Worm (Caenorhabditis elegans) whole organism, L2 larva: ENCODE data around the gene F21D12.3.

Experiments used
- C34F6.9 ChIP-seq: fragments of 150-350 bp; optimal IDR thresholded peaks from 2 replicates; lab custom pipeline; 2014; ENCODE audit warnings: missing biosample characterization, missing genetic modification characterization
- F13H6.1 ChIP-seq: sonication (generic microtip); optimal IDR thresholded peaks from 2 replicates; lab custom pipeline; 2016; ENCODE audit warnings: missing genetic modification characterization, missing compliant biosample characterization
- R02D3.7 ChIP-seq: fragments of 150-350 bp; optimal IDR thresholded peaks from 2 replicates; lab custom pipeline; 2014; ENCODE audit warnings: missing biosample characterization, missing genetic modification characterization
- Y55F3AM.14 ChIP-seq: fragments of 200-800 bp; sonication (Bioruptor generic); optimal IDR thresholded peaks from 2 replicates; lab custom pipeline; 2018; ENCODE audit warnings: mild to moderate bottlenecking, missing genetic modification characterization, missing compliant biosample characterization
- ZK546.5 ChIP-seq: sonication (generic microtip); optimal IDR thresholded peaks from 2 replicates; lab custom pipeline; 2017; ENCODE audit warnings: missing biosample characterization, missing genetic modification characterization
- alr-1 ChIP-seq: fragments of 150-350 bp; optimal IDR thresholded peaks from 2 replicates; lab custom pipeline; 2014; ENCODE audit warnings: missing biosample characterization, missing genetic modification characterization
- aly-2 ChIP-seq: fragments of 150-350 bp; optimal IDR thresholded peaks from 2 replicates; lab custom pipeline; 2014; ENCODE audit warnings: missing biosample characterization, missing genetic modification characterization
- ama-1 ChIP-seq: fragments of 150-350 bp; optimal IDR thresholded peaks from 2 replicates; lab custom pipeline; 2018; ENCODE audit warnings: inconsistent platforms
- blmp-1 ChIP-seq: sonication (generic microtip); optimal IDR thresholded peaks from 2 replicates; lab custom pipeline; 2017; ENCODE audit warnings: missing genetic modification characterization, mild to moderate bottlenecking, missing compliant biosample characterization, antibody characterized with exemption, moderate library complexity; ENCODE audit not compliant: insufficient read depth
- ceh-16 ChIP-seq: fragments of 150-350 bp; optimal IDR thresholded peaks from 2 replicates; lab custom pipeline; 2014; ENCODE audit warnings: missing biosample characterization, missing genetic modification characterization
- ceh-82 ChIP-seq: fragments of 150-350 bp; optimal IDR thresholded peaks from 2 replicates; lab custom pipeline; 2014; ENCODE audit warnings: missing biosample characterization, missing genetic modification characterization
- crh-2 ChIP-seq: sonication (generic microtip); optimal IDR thresholded peaks from 2 replicates; lab custom pipeline; 2017; ENCODE audit warnings: missing biosample characterization, missing genetic modification characterization
- dmd-4 ChIP-seq: sonication (generic microtip); optimal IDR thresholded peaks from 2 replicates; lab custom pipeline; 2017; ENCODE audit warnings: missing biosample characterization, missing genetic modification characterization
- egl-27 ChIP-seq: sonication (generic microtip); optimal IDR thresholded peaks from 3 replicates; lab custom pipeline; 2017; ENCODE audit warnings: missing biosample characterization, missing genetic modification reagents, missing genetic modification characterization
- elt-1 ChIP-seq: fragments of 150-350 bp; optimal IDR thresholded peaks from 2 replicates; lab custom pipeline; 2014; ENCODE audit warnings: missing biosample characterization, missing genetic modification characterization
- elt-3 ChIP-seq: sonication (generic microtip); optimal IDR thresholded peaks from 2 replicates; lab custom pipeline; 2017; ENCODE audit warnings: missing biosample characterization, missing genetic modification characterization
- fos-1 ChIP-seq: fragments of 150-350 bp; optimal IDR thresholded peaks from 2 replicates; lab custom pipeline; 2014; ENCODE audit warnings: missing biosample characterization, missing genetic modification characterization
- gmeb-1 ChIP-seq: fragments of 150-350 bp; optimal IDR thresholded peaks from 2 replicates; lab custom pipeline; 2014; ENCODE audit warnings: missing biosample characterization, missing genetic modification characterization
- lin-11 ChIP-seq: fragments of 150-350 bp; sonication (generic microtip); optimal IDR thresholded peaks from 2 replicates; lab custom pipeline; 2014; ENCODE audit warnings: missing biosample characterization, missing genetic modification characterization, inconsistent platforms, mixed read lengths
- lin-13 ChIP-seq: fragments of 150-350 bp; optimal IDR thresholded peaks from 2 replicates; lab custom pipeline; 2014; ENCODE audit warnings: missing biosample characterization, missing genetic modification reagents, missing genetic modification characterization
- lin-39 ChIP-seq: fragments of 150-350 bp; optimal IDR thresholded peaks from 2 replicates; lab custom pipeline; 2014; ENCODE audit warnings: missing biosample characterization, missing genetic modification reagents, missing genetic modification characterization
- lsy-2 ChIP-seq, 2 experiments: fragments of 150-350 bp in 1 of 2; sonication (generic microtip) in 1 of 2; optimal IDR thresholded peaks; 2 replicates each; lab custom pipeline; 2014 to 2017; ENCODE audit warnings: missing biosample characterization in 2 of 2, missing genetic modification characterization in 2 of 2
- mab-5 ChIP-seq: fragments of 150-350 bp; optimal IDR thresholded peaks from 2 replicates; lab custom pipeline; 2014; ENCODE audit warnings: missing biosample characterization, missing genetic modification characterization
- mbf-1 ChIP-seq: sonication (generic microtip); optimal IDR thresholded peaks from 2 replicates; lab custom pipeline; 2017; ENCODE audit warnings: missing biosample characterization, missing genetic modification characterization
- mdl-1 ChIP-seq, 2 experiments: fragments of 150-350 bp in 1 of 2; sonication (generic microtip) in 1 of 2; optimal IDR thresholded peaks; 2 replicates each; lab custom pipeline; 2017; ENCODE audit warnings: missing biosample characterization in 2 of 2, missing genetic modification characterization in 2 of 2
- nhr-11 ChIP-seq: fragments of 150-350 bp; optimal IDR thresholded peaks from 2 replicates; lab custom pipeline; 2014; ENCODE audit warnings: missing biosample characterization, missing genetic modification characterization
- nhr-12 ChIP-seq: fragments of 150-350 bp; optimal IDR thresholded peaks from 2 replicates; lab custom pipeline; 2014; ENCODE audit warnings: missing biosample characterization, missing genetic modification characterization
- nhr-129 ChIP-seq: fragments of 150-350 bp; optimal IDR thresholded peaks from 2 replicates; lab custom pipeline; 2014; ENCODE audit warnings: missing biosample characterization, missing genetic modification characterization
- nhr-23 ChIP-seq: fragments of 150-350 bp; optimal IDR thresholded peaks from 2 replicates; lab custom pipeline; 2014; ENCODE audit warnings: missing biosample characterization, missing genetic modification reagents, missing genetic modification characterization
- nhr-237 ChIP-seq: fragments of 150-350 bp; optimal IDR thresholded peaks from 2 replicates; lab custom pipeline; 2014; ENCODE audit warnings: missing biosample characterization, missing genetic modification characterization
- nhr-25 ChIP-seq: fragments of 150-350 bp; sonication (generic microtip); optimal IDR thresholded peaks from 3 replicates; lab custom pipeline; 2014; ENCODE audit warnings: missing biosample characterization, missing genetic modification characterization
- nhr-6 ChIP-seq: fragments of 150-350 bp; optimal IDR thresholded peaks from 2 replicates; lab custom pipeline; 2014; ENCODE audit warnings: missing biosample characterization, missing genetic modification characterization
- nhr-77 ChIP-seq: fragments of 150-350 bp; optimal IDR thresholded peaks from 2 replicates; lab custom pipeline; 2014; ENCODE audit warnings: missing biosample characterization, missing genetic modification characterization
- peb-1 ChIP-seq: fragments of 150-350 bp; optimal IDR thresholded peaks from 2 replicates; lab custom pipeline; 2014; ENCODE audit warnings: missing biosample characterization, missing genetic modification characterization
- sem-4 ChIP-seq: fragments of 150-350 bp; optimal IDR thresholded peaks from 2 replicates; lab custom pipeline; 2014; ENCODE audit warnings: missing biosample characterization, missing genetic modification reagents, missing genetic modification characterization
- skn-1 ChIP-seq: sonication (generic microtip); optimal IDR thresholded peaks from 2 replicates; lab custom pipeline; 2017; ENCODE audit warnings: missing biosample characterization, missing genetic modification characterization
- sma-3 ChIP-seq: sonication (generic microtip); optimal IDR thresholded peaks from 2 replicates; lab custom pipeline; 2016; ENCODE audit warnings: missing genetic modification reagents, missing genetic modification characterization, missing compliant biosample characterization
- sma-9 ChIP-seq, 2 experiments: fragments of 150-350 bp in 1 of 2; sonication (generic microtip) in 1 of 2; optimal IDR thresholded peaks; 2 replicates each; lab custom pipeline; 2014 to 2016; ENCODE audit warnings: missing genetic modification characterization in 2 of 2, mild to moderate bottlenecking in 1 of 2, missing biosample characterization in 1 of 2, missing compliant biosample characterization in 1 of 2, missing genetic modification reagents in 1 of 2, moderate library complexity in 1 of 2
- snpc-4 ChIP-seq: fragments of 150-350 bp; optimal IDR thresholded peaks from 2 replicates; lab custom pipeline; 2014; ENCODE audit warnings: missing biosample characterization, missing genetic modification characterization
- unc-39 ChIP-seq: fragments of 150-350 bp; optimal IDR thresholded peaks from 2 replicates; lab custom pipeline; 2014; ENCODE audit warnings: missing biosample characterization, missing genetic modification characterization
- unc-55 ChIP-seq: fragments of 150-350 bp; sonication (generic microtip); optimal IDR thresholded peaks from 3 replicates; lab custom pipeline; 2014; ENCODE audit warnings: missing biosample characterization, missing genetic modification reagents, missing genetic modification characterization
- zag-1 ChIP-seq: fragments of 150-350 bp; optimal IDR thresholded peaks from 2 replicates; lab custom pipeline; 2014; ENCODE audit warnings: missing biosample characterization, missing genetic modification characterization
- ztf-1 ChIP-seq: fragments of 200-800 bp; sonication (Bioruptor generic); conservative IDR thresholded peaks from 2 replicates; pipeline ENCODE4 v1.3.6; 2022; ENCODE audit warnings: missing genetic modification characterization, missing compliant biosample characterization
- ztf-11 ChIP-seq: sonication (generic microtip); optimal IDR thresholded peaks from 2 replicates; lab custom pipeline; 2017; ENCODE audit warnings: missing biosample characterization, missing genetic modification characterization
- ztf-4 ChIP-seq: fragments of 150-350 bp; optimal IDR thresholded peaks from 2 replicates; lab custom pipeline; 2014; ENCODE audit warnings: missing biosample characterization, missing genetic modification characterization

The F21D12.3 gene

DNA sequence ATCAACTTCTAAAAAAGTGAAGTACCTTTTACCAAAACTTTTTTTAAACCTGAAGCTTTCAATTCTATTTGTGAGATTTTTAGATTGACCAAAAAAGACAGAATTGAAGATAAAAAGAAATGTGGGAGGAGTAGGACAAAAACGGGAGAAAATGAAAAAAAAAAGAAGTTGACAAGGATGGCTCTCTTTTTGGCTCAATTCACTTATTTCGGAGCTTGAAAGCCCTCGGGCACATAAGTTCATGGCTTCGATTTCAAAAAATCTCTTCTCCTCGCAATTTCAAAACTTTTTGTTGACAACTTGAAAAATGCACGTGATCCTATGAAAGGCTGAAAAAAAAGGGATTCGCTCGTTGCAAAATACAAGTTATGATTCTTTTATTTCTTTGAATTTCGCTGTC is 2.4 kb upstream of the F21D12.3 start:
- no peak for TF ChIP-seq mbf-1
- no peak for TF ChIP-seq sma-9 (GFP tag; optimal IDR thresholded peaks at IDR 0.05; lab: Kevin White, UChicago)
- TF ChIP-seq sma-9 (tag; optimal IDR thresholded peaks at IDR 0.05; lab: Kevin White, UChicago), result no peak
- no peak for TF ChIP-seq elt-1
- no peak for TF ChIP-seq ztf-11 (tag; lab: Kevin White, UChicago)
- TF ChIP-seq zag-1 (tag; lab: Kevin White, UChicago), result no peak
- TF ChIP-seq blmp-1 (tag; lab: Kevin White, UChicago), result no peak
- TF ChIP-seq ztf-4 (tag; lab: Kevin White, UChicago), result no peak
- TF ChIP-seq, all 48 proteins: peak for 0

DNA sequence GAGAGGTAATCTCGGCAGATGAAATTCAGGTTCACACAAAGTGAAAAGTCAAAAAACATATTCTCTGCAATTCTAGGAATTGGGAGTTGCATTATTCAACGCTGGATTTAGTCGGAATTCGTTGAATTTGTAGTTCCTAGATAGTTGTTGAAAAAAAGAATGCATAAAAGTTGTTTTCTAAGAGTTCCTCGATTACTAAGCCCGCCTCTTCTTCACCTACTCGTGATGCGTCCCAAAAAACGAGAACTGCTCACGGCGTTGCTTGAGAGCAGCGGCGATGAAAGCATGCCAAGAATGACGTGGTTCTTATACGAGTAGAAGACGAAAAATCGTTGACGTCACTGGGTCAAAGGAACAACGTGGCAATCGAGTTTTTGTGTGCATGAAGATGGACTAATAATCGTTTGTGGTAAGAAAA is 1.2 kb upstream of the F21D12.3 start:
- TF ChIP-seq lsy-2 (tag; optimal IDR thresholded peaks at IDR 0.05; lab: Kevin White, UChicago), result peak in 1 of 2 experiments; percentile 50
- TF ChIP-seq lin-13 (GFP tag; lab: Kevin White, UChicago), result no peak
- no peak for TF ChIP-seq lin-39 (tag; lab: Kevin White, UChicago)
- no peak for TF ChIP-seq nhr-77 (tag; lab: Kevin White, UChicago)
- no peak for TF ChIP-seq mbf-1
- no peak for TF ChIP-seq ceh-82 (tag; lab: Kevin White, UChicago)
- TF ChIP-seq alr-1 (tag; lab: Kevin White, UChicago), result no peak
- TF ChIP-seq sma-9 (GFP tag; optimal IDR thresholded peaks at IDR 0.05; lab: Kevin White, UChicago), result peak; percentile 52
- no peak for TF ChIP-seq sma-9 (tag; optimal IDR thresholded peaks at IDR 0.05; lab: Kevin White, UChicago)
- no peak for TF ChIP-seq snpc-4 (tag; lab: Kevin White, UChicago)
- TF ChIP-seq F13H6.1 (tag; lab: Kevin White, UChicago), result peak; percentile 23
- no peak for TF ChIP-seq ceh-16 (tag; lab: Kevin White, UChicago)
- no peak for TF ChIP-seq skn-1
- TF ChIP-seq nhr-6 (tag; lab: Kevin White, UChicago), result no peak
- TF ChIP-seq nhr-129, result peak; percentile 25
- TF ChIP-seq ama-1 (lab: Kevin White, UChicago), result peak; percentile 16
- TF ChIP-seq Y55F3AM.14 (GFP tag; lab: Kevin White, UChicago), result no peak
- TF ChIP-seq nhr-237 (tag; lab: Kevin White, UChicago), result no peak
- TF ChIP-seq unc-55, result peak; percentile 55
- no peak for TF ChIP-seq peb-1 (tag; lab: Kevin White, UChicago)
- TF ChIP-seq blmp-1 (tag; lab: Kevin White, UChicago), result no peak
- no peak for TF ChIP-seq gmeb-1 (tag; lab: Kevin White, UChicago)
- TF ChIP-seq nhr-11 (tag; lab: Kevin White, UChicago), result no peak
- TF ChIP-seq mdl-1 (tag; optimal IDR thresholded peaks at IDR 0.05; lab: Kevin White, UChicago), result no peak
- no peak for TF ChIP-seq aly-2 (tag; lab: Kevin White, UChicago)
- peak; percentile 44 for TF ChIP-seq C34F6.9
- TF ChIP-seq fos-1, result peak; percentile 4
- no peak for TF ChIP-seq dmd-4 (tag; lab: Kevin White, UChicago)
- TF ChIP-seq crh-2 (tag; lab: Kevin White, UChicago), result peak; percentile 86
- no peak for TF ChIP-seq lin-11
- peak; percentile 19 for TF ChIP-seq sem-4 (tag; lab: Kevin White, UChicago)

DNA sequence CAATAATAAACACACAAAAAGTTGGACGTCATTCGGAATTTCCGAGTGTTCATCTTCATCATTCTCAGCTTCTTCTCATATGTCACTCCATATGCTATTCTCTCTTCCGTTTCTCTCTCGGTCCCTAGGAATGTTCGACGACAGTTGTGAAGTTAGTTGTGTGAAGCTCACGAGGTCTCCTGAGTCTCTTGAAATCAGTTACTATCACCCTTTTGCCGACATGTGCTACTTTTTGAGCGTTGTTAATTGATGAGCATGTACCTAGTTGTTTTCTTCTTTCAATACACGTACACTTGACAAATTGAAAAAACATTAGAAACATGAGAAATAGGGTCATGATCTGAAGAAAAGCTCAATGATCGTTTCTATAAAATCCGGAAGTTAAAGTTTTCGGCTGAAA is 508 bp downstream of the F21D12.3 start:
- no peak for TF ChIP-seq nhr-77 (tag; lab: Kevin White, UChicago)
- no peak for TF ChIP-seq nhr-23 (tag; lab: Kevin White, UChicago)
- TF ChIP-seq R02D3.7 (tag; lab: Kevin White, UChicago), result no peak
- peak in 1 of 2 experiments; percentile 48 for TF ChIP-seq lsy-2 (tag; optimal IDR thresholded peaks at IDR 0.05; lab: Kevin White, UChicago)
- no peak for TF ChIP-seq Y55F3AM.14 (GFP tag; lab: Kevin White, UChicago)
- no peak for TF ChIP-seq unc-55
- peak; percentile 83 for TF ChIP-seq F13H6.1 (tag; lab: Kevin White, UChicago)
- TF ChIP-seq elt-3 (tag; lab: Kevin White, UChicago), result no peak
- TF ChIP-seq nhr-25, result no peak
- no peak for TF ChIP-seq nhr-12 (tag; lab: Kevin White, UChicago)
- TF ChIP-seq unc-39 (tag; lab: Kevin White, UChicago), result no peak
- no peak for TF ChIP-seq lin-11
- peak; percentile 82 for TF ChIP-seq nhr-129
- TF ChIP-seq lin-13 (GFP tag; lab: Kevin White, UChicago), result peak; percentile 18
- no peak for TF ChIP-seq aly-2 (tag; lab: Kevin White, UChicago)
- no peak for TF ChIP-seq lin-39 (tag; lab: Kevin White, UChicago)
- peak; percentile 53 for TF ChIP-seq nhr-6 (tag; lab: Kevin White, UChicago)
- TF ChIP-seq gmeb-1 (tag; lab: Kevin White, UChicago), result no peak
- TF ChIP-seq elt-1, result no peak
- TF ChIP-seq ZK546.5 (tag; lab: Kevin White, UChicago), result no peak
- TF ChIP-seq C34F6.9, result peak; percentile 57
- TF ChIP-seq crh-2 (tag; lab: Kevin White, UChicago), result peak; percentile 22
- no peak for TF ChIP-seq zag-1 (tag; lab: Kevin White, UChicago)
- no peak for TF ChIP-seq dmd-4 (tag; lab: Kevin White, UChicago)
- peak; percentile 84 for TF ChIP-seq sma-9 (GFP tag; optimal IDR thresholded peaks at IDR 0.05; lab: Kevin White, UChicago)
- no peak for TF ChIP-seq sma-9 (tag; optimal IDR thresholded peaks at IDR 0.05; lab: Kevin White, UChicago)
- no peak for TF ChIP-seq ama-1 (lab: Kevin White, UChicago)
- TF ChIP-seq fos-1, result no peak
- no peak for TF ChIP-seq ceh-82 (tag; lab: Kevin White, UChicago)
- TF ChIP-seq ztf-1 (GFP tag; lab: Robert Waterston, UW), result no peak
- TF ChIP-seq snpc-4 (tag; lab: Kevin White, UChicago), result no peak
- TF ChIP-seq egl-27, result no peak
- no peak for TF ChIP-seq sma-3
- TF ChIP-seq ztf-4 (tag; lab: Kevin White, UChicago), result peak; percentile 63
- TF ChIP-seq nhr-237 (tag; lab: Kevin White, UChicago), result no peak
- TF ChIP-seq alr-1 (tag; lab: Kevin White, UChicago), result no peak
- TF ChIP-seq peb-1 (tag; lab: Kevin White, UChicago), result no peak
- peak in 1 of 2 experiments; percentile 25 for TF ChIP-seq mdl-1 (tag; optimal IDR thresholded peaks at IDR 0.05; lab: Kevin White, UChicago)
- no peak for TF ChIP-seq mab-5
